Worm (Caenorhabditis elegans) whole organism, L4/young adult: ENCODE measurements around the gene C29A12.1.

Source experiments
- W03F9.2 ChIP-seq: fragments of 150-350 bp; optimal IDR thresholded peaks from 2 replicates; lab custom pipeline; 2014; ENCODE audit warnings: missing biosample characterization, missing genetic modification characterization
- dao-5 ChIP-seq: sonication (generic microtip); optimal IDR thresholded peaks from 2 replicates; lab custom pipeline; 2016; ENCODE audit warnings: missing genotype, missing genetic modification characterization, moderate library complexity, missing compliant biosample characterization

DNA sequence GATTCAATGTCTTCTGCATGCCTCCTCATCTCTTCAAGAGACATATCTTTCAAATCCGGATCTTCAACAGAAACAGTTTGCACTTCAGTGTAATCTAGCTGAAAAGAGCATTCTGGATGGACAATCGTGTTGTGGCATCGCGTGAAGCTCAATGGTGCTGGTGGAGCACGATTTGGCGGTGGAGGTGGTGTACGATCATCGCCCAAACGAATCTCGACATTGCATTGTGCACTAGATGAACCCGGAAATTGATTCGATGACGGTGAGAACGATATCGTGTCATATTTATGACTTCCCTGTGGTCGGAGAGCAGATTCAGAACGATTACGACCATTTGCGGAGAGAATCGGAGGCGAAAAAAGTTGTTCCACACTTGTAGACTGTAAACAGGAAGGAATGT lies 40.1 kb downstream of the C29A12.1 start:
- TF ChIP-seq dao-5 (tag; lab: Kevin White, UChicago) (no peak), W03F9.2 (no peak)
